Worm (Caenorhabditis elegans): ENCODE results near the gene H37A05.2.

The H37A05.2 gene

DNA sequence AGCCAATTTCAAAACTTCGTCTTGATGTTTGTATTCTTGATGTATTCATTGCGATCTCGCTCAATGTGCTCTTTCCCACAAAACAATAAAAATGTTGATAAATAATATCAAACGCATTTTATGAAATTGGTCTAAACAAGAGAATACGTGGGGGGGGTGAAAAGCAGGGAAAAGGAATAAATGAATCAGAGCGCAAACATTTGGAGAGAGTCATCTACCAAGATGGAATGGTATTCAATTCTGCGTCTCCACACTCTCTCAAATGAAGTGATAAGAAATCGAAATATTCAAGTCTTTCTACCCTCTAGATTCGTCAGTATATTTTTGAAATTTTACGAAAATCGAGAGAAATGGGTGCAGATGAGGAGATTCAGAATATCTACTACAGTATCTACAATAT lies 53.4 kb downstream of the H37A05.2 start, which contains the start of gene C50B8.5:
Gene C50B8.5, plus strand, starts transcription at position 273 of the 400 bp plus-strand sequence.
- no peak for TF ChIP-seq unc-62 (GFP tag; optimal IDR thresholded peaks at IDR 0.05)
